Fruit fly (Drosophila melanogaster): Measurements from ENCODE around the gene CG9372.

DNA sequence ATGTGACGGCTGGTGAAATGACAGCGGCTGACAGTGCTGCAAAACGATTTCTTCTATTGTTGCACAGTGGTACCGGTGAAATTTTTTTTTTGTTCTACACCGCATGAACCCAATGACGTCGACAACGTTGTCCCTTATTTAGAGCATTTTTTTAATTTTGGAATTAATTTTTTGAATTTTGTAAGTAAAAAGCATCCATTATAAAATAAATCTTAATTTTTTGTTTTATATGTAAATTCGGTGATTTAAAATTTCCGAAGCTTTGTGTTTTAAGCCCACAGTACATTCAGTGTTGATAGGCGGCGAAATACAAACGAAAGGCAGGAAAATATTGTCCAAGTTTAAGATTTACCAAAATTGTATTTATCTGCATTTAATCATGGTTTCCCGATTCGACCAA, 6.2 kb downstream of the CG9372 start, which contains the start of the genes Lon and PIG-F:
- TF ChIP-seq Smox (GFP tag; optimal IDR thresholded peaks at IDR 0.05): peak; percentile 99
- TF ChIP-seq CG8119 (GFP tag; IDR thresholded peaks at IDR 0.05): peak; percentile 98
- peak; percentile 98 for TF ChIP-seq spab (GFP tag; optimal IDR thresholded peaks at IDR 0.05)
- peak; percentile 99 for TF ChIP-seq CG31627 (GFP tag; optimal IDR thresholded peaks at IDR 0.05)
- peak; percentile 97 for TF ChIP-seq CG9139 (GFP tag; optimal IDR thresholded peaks at IDR 0.05)
- peak; percentile 99 for TF ChIP-seq Sox102F (GFP tag; optimal IDR thresholded peaks at IDR 0.05)
- TF ChIP-seq Eip78C (GFP tag): peak; percentile 100
- TF ChIP-seq eg (GFP tag; IDR thresholded peaks at IDR 0.05): peak; percentile 97; the same call in 2 of the 3 replicates
- peak; percentile 99 for TF ChIP-seq Met (GFP tag; optimal IDR thresholded peaks at IDR 0.05)
- peak; percentile 97 for TF ChIP-seq CG16779 (tag; optimal IDR thresholded peaks at IDR 0.05)
- peak; percentile 99 for TF ChIP-seq net (GFP tag; optimal IDR thresholded peaks at IDR 0.05)
- TF ChIP-seq svp (GFP tag): peak; percentile 100
